Worm (Caenorhabditis elegans) whole organism, L2 larva: ENCODE measurements around the gene cdc-37.

Source experiments
- C34F6.9 ChIP-seq: fragments of 150-350 bp; optimal IDR thresholded peaks from 2 replicates; lab custom pipeline; 2014; ENCODE audit warnings: missing biosample characterization, missing genetic modification characterization
- ceh-82 ChIP-seq: fragments of 150-350 bp; optimal IDR thresholded peaks from 2 replicates; lab custom pipeline; 2014; ENCODE audit warnings: missing biosample characterization, missing genetic modification characterization
- nhr-12 ChIP-seq: fragments of 150-350 bp; optimal IDR thresholded peaks from 2 replicates; lab custom pipeline; 2014; ENCODE audit warnings: missing biosample characterization, missing genetic modification characterization
- unc-55 ChIP-seq: fragments of 150-350 bp; sonication (generic microtip); optimal IDR thresholded peaks from 3 replicates; lab custom pipeline; 2014; ENCODE audit warnings: missing biosample characterization, missing genetic modification reagents, missing genetic modification characterization
- unc-62 ChIP-seq: fragments of 150-350 bp; optimal IDR thresholded peaks from 2 replicates; lab custom pipeline; 2014; ENCODE audit warnings: missing biosample characterization, missing genetic modification reagents, missing genetic modification characterization
- ztf-1 ChIP-seq: fragments of 200-800 bp; sonication (Bioruptor generic); conservative IDR thresholded peaks from 2 replicates; pipeline ENCODE4 v1.3.6; 2022; ENCODE audit warnings: missing genetic modification characterization, missing compliant biosample characterization

ce11 chrII:605267-605666 lies 24.9 kb upstream of the cdc-37 start, which contains the start of gene W04H10.2:
- TF ChIP-seq ztf-1 (GFP tag; lab: Robert Waterston, UW) (no peak), C34F6.9 (no peak), unc-62 (GFP tag; lab: Kevin White, UChicago) (no peak), unc-55 (GFP tag; lab: Kevin White, UChicago) (no peak), nhr-12 (tag; lab: Kevin White, UChicago) (no peak), ceh-82 (tag; lab: Kevin White, UChicago) (no peak)
